Worm (Caenorhabditis elegans) whole organism, early embryonic: ENCODE data around the gene cht-5.

Source experiments
- F13C5.2 ChIP-seq: sonication (generic microtip); optimal IDR thresholded peaks from 2 replicates; lab custom pipeline; 2017; ENCODE audit warnings: mild to moderate bottlenecking, missing genetic modification characterization, inconsistent platforms, missing compliant biosample characterization
- ama-1 ChIP-seq: fragments of 150-350 bp; optimal IDR thresholded peaks from 2 replicates; lab custom pipeline; 2014
- flt-1 ChIP-seq: fragments of 200-800 bp; sonication (Bioruptor generic); IDR thresholded peaks from 2 replicates; pipeline ENCODE4 v1.3.6; 2022; ENCODE audit warnings: missing genetic modification characterization, missing compliant biosample characterization
- hnd-1 ChIP-seq: sonication (generic microtip); optimal IDR thresholded peaks from 2 replicates; lab custom pipeline; 2016; ENCODE audit warnings: missing genetic modification characterization, missing compliant biosample characterization
- pes-1 ChIP-seq: fragments of 200-800 bp; sonication (Bioruptor generic); IDR thresholded peaks from 2 replicates; pipeline ENCODE4 v1.3.6; 2022; ENCODE audit warnings: missing genetic modification reagents, missing genetic modification characterization, missing compliant biosample characterization
- tbx-11 ChIP-seq: fragments of 200-800 bp; sonication (Bioruptor generic); IDR thresholded peaks from 2 replicates; pipeline ENCODE4 v1.3.6; 2022; ENCODE audit warnings: missing genetic modification characterization, missing compliant biosample characterization
- tbx-37 ChIP-seq: fragments of 200-800 bp; sonication (Bioruptor generic); conservative IDR thresholded peaks from 2 replicates; pipeline ENCODE4 v1.3.6; 2022; ENCODE audit warnings: missing genetic modification reagents, missing genetic modification characterization, missing compliant biosample characterization
- tra-4 ChIP-seq: sonication (generic microtip); optimal IDR thresholded peaks from 2 replicates; lab custom pipeline; 2017; ENCODE audit warnings: missing genetic modification characterization, missing compliant biosample characterization

DNA sequence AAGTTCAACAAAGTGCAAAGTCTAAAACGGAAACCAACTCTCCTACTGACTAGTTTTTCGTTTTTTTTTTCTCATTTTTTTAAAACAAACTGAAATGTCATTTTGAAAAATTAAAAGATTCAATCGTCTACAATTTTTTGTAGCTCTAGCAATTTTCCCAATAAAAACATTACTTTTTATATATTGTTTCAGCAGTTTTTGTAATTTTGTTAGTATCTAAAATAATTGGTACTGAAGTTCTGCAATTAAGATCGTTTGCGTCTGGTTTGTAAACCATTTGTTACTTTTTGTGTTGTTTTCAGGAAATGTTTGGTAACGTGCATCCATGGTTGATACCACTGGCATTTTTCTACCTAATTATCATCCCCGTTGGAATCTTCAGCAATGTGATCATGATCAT is 44.1 kb downstream of the cht-5 start, which contains the start of gene srsx-30:
- TF ChIP-seq F13C5.2 (no peak), flt-1 (GFP tag; lab: Robert Waterston, UW) (no peak), tbx-37 (GFP tag; lab: Robert Waterston, UW) (no peak), tbx-11 (GFP tag; lab: Robert Waterston, UW) (no peak), pes-1 (GFP tag; lab: Robert Waterston, UW) (no peak), hnd-1 (no peak), ama-1 (lab: Kevin White, UChicago) (no peak), tra-4 (tag; lab: Kevin White, UChicago) (no peak)
